Fruit fly (Drosophila melanogaster) whole organism, embryonic: ENCODE measurements around the gene aru.
A peak's percentile ranks its signal among the peaks of the same experiment; 100 is the strongest.

Source experiments
- Asciz ChIP-seq: fragments of 200-800 bp; sonication (Bioruptor generic); optimal IDR thresholded peaks from 2 replicates; lab custom pipeline; 2017; ENCODE audit warnings: missing biosample characterization, mild to moderate bottlenecking, missing genetic modification characterization, missing genetic modification reagents
- Bdp1 ChIP-seq: fragments of 200-800 bp; sonication (Bioruptor generic); optimal IDR thresholded peaks from 3 replicates; lab custom pipeline; 2016; ENCODE audit warnings: missing biosample characterization, missing genetic modification characterization
- CG1024 ChIP-seq: fragments of 200-800 bp; sonication (Bioruptor generic); IDR thresholded peaks from 2 replicates; pipeline ENCODE4 v1.3.6; 2022; ENCODE audit warnings: missing biosample characterization, missing genetic modification characterization
- CG11560 ChIP-seq: fragments of 200-800 bp; sonication (Bioruptor generic); IDR thresholded peaks from 3 replicates; pipeline ENCODE4 v1.3.6; 2022; ENCODE audit warnings: missing biosample characterization, missing genetic modification characterization
- CG12071 ChIP-seq: fragments of 200-800 bp; sonication (Bioruptor generic); optimal IDR thresholded peaks from 3 replicates; lab custom pipeline; 2018; ENCODE audit warnings: missing biosample characterization, mild to moderate bottlenecking, missing genetic modification characterization
- CG12942 ChIP-seq: fragments of 200-800 bp; sonication (Bioruptor generic); optimal IDR thresholded peaks from 3 replicates; lab custom pipeline; 2016; ENCODE audit warnings: missing biosample characterization, missing genetic modification characterization
- CG13123 ChIP-seq: fragments of 200-800 bp; sonication (Bioruptor generic); optimal IDR thresholded peaks from 2 replicates; lab custom pipeline; 2016; ENCODE audit warnings: missing biosample characterization, missing genetic modification characterization
- CG14014 ChIP-seq: fragments of 200-800 bp; sonication (Bioruptor generic); IDR thresholded peaks from 2 replicates; pipeline ENCODE4 v1.3.6; 2022; ENCODE audit warnings: missing biosample characterization, missing genetic modification characterization
- CG15011 ChIP-seq: fragments of 200-800 bp; sonication (Bioruptor generic); optimal IDR thresholded peaks from 3 replicates; lab custom pipeline; 2018; ENCODE audit warnings: missing biosample characterization, mild to moderate bottlenecking, missing genetic modification characterization
- CG15073 ChIP-seq: fragments of 200-800 bp; sonication (Bioruptor generic); optimal IDR thresholded peaks from 2 replicates; lab custom pipeline; 2016; ENCODE audit warnings: missing biosample characterization, missing genetic modification characterization
- CG15601 ChIP-seq: fragments of 200-800 bp; sonication (Bioruptor generic); optimal IDR thresholded peaks from 3 replicates; lab custom pipeline; 2019; ENCODE audit warnings: missing biosample characterization, mild to moderate bottlenecking, missing genetic modification characterization, moderate library complexity
- CG17186 ChIP-seq: fragments of 200-800 bp; sonication (Bioruptor generic); optimal IDR thresholded peaks from 3 replicates; lab custom pipeline; 2017; ENCODE audit warnings: missing biosample characterization, missing genetic modification reagents, missing genetic modification characterization
- CG17361 ChIP-seq: fragments of 200-800 bp; sonication (Bioruptor generic); IDR thresholded peaks from 3 replicates; pipeline ENCODE4 v1.3.6; 2022; ENCODE audit warnings: missing biosample characterization, missing genetic modification characterization
- CG34376 ChIP-seq: fragments of 200-800 bp; sonication (Bioruptor generic); optimal IDR thresholded peaks from 2 replicates; lab custom pipeline; 2018; ENCODE audit warnings: missing biosample characterization, mild to moderate bottlenecking, missing genetic modification characterization
- CG5245 ChIP-seq: fragments of 200-800 bp; sonication (Bioruptor generic); optimal IDR thresholded peaks from 3 replicates; lab custom pipeline; 2016; ENCODE audit warnings: missing biosample characterization, missing genetic modification characterization
- CG6654 ChIP-seq: fragments of 200-800 bp; sonication (Bioruptor generic); optimal IDR thresholded peaks from 2 replicates; lab custom pipeline; 2017; ENCODE audit warnings: missing biosample characterization, mild to moderate bottlenecking, missing genetic modification characterization
- CG7987 ChIP-seq: fragments of 200-800 bp; sonication (Bioruptor generic); optimal IDR thresholded peaks from 2 replicates; lab custom pipeline; 2018; ENCODE audit warnings: missing biosample characterization, mild to moderate bottlenecking, missing genetic modification characterization, moderate library complexity
- CG9215 ChIP-seq: fragments of 200-800 bp; sonication (Bioruptor generic); IDR thresholded peaks from 2 replicates; pipeline ENCODE4 v1.3.6; 2022; ENCODE audit warnings: missing biosample characterization, missing genetic modification characterization
- D ChIP-seq, 2 experiments: fragments of 200-800 bp in 1 of 2; fragments of >200 bp in 1 of 2; sonication (Bioruptor generic) in 1 of 2; optimal IDR thresholded peaks; 2 replicates in 1 of 2; 3 replicates in 1 of 2; lab custom pipeline; 2017; ENCODE audit warnings: mild to moderate bottlenecking in 1 of 2, missing biosample characterization in 1 of 2, missing genetic modification characterization in 1 of 2, missing genetic modification reagents in 1 of 2
- Deaf1 ChIP-seq: fragments of 200-800 bp; optimal IDR thresholded peaks from 3 replicates; lab custom pipeline; 2019; ENCODE audit warnings: missing biosample characterization, mild to moderate bottlenecking, missing genetic modification characterization, moderate library complexity
- Fer1 ChIP-seq: fragments of 200-800 bp; sonication (Bioruptor generic); optimal IDR thresholded peaks from 2 replicates; lab custom pipeline; 2017; ENCODE audit warnings: missing biosample characterization, mild to moderate bottlenecking, missing genetic modification characterization
- Fer3 ChIP-seq: fragments of 200-800 bp; sonication (Bioruptor generic); optimal IDR thresholded peaks from 2 replicates; lab custom pipeline; 2018; ENCODE audit warnings: missing biosample characterization, mild to moderate bottlenecking, missing genetic modification characterization, moderate library complexity
- HmgZ ChIP-seq: fragments of 200-800 bp; sonication (Bioruptor generic); optimal IDR thresholded peaks from 2 replicates; lab custom pipeline; 2018; ENCODE audit warnings: missing biosample characterization, mild to moderate bottlenecking, missing genetic modification characterization
- Hr39 ChIP-seq: fragments of >200 bp; optimal IDR thresholded peaks from 2 replicates; lab custom pipeline; 2017
- Lim3 ChIP-seq: fragments of 200-800 bp; sonication (Bioruptor generic); IDR thresholded peaks from 2 replicates; pipeline ENCODE4 v1.3.6; 2022; ENCODE audit warnings: missing biosample characterization, missing genetic modification characterization
- MESR4 ChIP-seq: fragments of 200-800 bp; sonication (Bioruptor generic); optimal IDR thresholded peaks from 2 replicates; lab custom pipeline; 2018; ENCODE audit warnings: missing biosample characterization, mild to moderate bottlenecking, missing genetic modification characterization, moderate library complexity
- Ravus ChIP-seq: fragments of 200-800 bp; sonication (Bioruptor generic); IDR thresholded peaks from 2 replicates; pipeline ENCODE4 v1.3.6; 2022; ENCODE audit warnings: missing biosample characterization, missing genetic modification characterization
- Sin3A ChIP-seq: fragments of >200 bp; optimal IDR thresholded peaks from 2 replicates; lab custom pipeline; 2018
- Sox102F ChIP-seq: fragments of 200-800 bp; sonication (Bioruptor generic); optimal IDR thresholded peaks from 2 replicates; lab custom pipeline; 2018; ENCODE audit warnings: missing biosample characterization, mild to moderate bottlenecking, missing genetic modification characterization, moderate library complexity
- Taf1 ChIP-seq: fragments of 200-800 bp; sonication (Bioruptor generic); IDR thresholded peaks from 2 replicates; pipeline ENCODE4 v1.3.6; 2022; ENCODE audit warnings: missing biosample characterization, missing genetic modification characterization
- Usf ChIP-seq: fragments of 200-800 bp; sonication (Bioruptor generic); optimal IDR thresholded peaks from 2 replicates; lab custom pipeline; 2017; ENCODE audit warnings: missing genotype, missing biosample characterization, missing genetic modification characterization
- Xbp1 ChIP-seq: fragments of 200-800 bp; sonication (Bioruptor generic); optimal IDR thresholded peaks from 3 replicates; lab custom pipeline; 2016; ENCODE audit warnings: missing biosample characterization, mild to moderate bottlenecking, missing genetic modification characterization
- Xrp1 ChIP-seq: fragments of 200-800 bp; sonication (Bioruptor generic); IDR thresholded peaks from 2 replicates; pipeline ENCODE4 v1.3.6; 2022; ENCODE audit warnings: missing biosample characterization, missing genetic modification characterization
- ap ChIP-seq: fragments of 200-800 bp; sonication (Bioruptor generic); IDR thresholded peaks from 2 replicates; pipeline ENCODE4 v1.3.6; 2022; ENCODE audit warnings: missing biosample characterization, missing genetic modification characterization
- chm ChIP-seq: fragments of 200-800 bp; sonication (Bioruptor generic); IDR thresholded peaks from 2 replicates; pipeline ENCODE4 v1.3.6; 2022; ENCODE audit warnings: missing biosample characterization, missing genetic modification characterization
- crol ChIP-seq: fragments of 200-800 bp; sonication (Bioruptor generic); IDR thresholded peaks from 2 replicates; pipeline ENCODE4 v1.3.6; 2022; ENCODE audit warnings: missing biosample characterization, missing genetic modification characterization
- gcm ChIP-seq: fragments of 200-800 bp; sonication (Bioruptor generic); optimal IDR thresholded peaks from 2 replicates; lab custom pipeline; 2019; ENCODE audit warnings: missing biosample characterization, mild to moderate bottlenecking, missing genetic modification characterization, moderate library complexity
- gt ChIP-seq: fragments of 200-800 bp; sonication (Bioruptor generic); IDR thresholded peaks from 2 replicates; pipeline ENCODE4 v1.3.6; 2022; ENCODE audit warnings: missing biosample characterization, missing genetic modification characterization
- h ChIP-seq: fragments of >200 bp; optimal IDR thresholded peaks from 2 replicates; lab custom pipeline; 2017
- ham ChIP-seq: fragments of 200-800 bp; sonication (Bioruptor generic); IDR thresholded peaks from 2 replicates; pipeline ENCODE4 v1.3.6; 2022; ENCODE audit warnings: missing biosample characterization, missing genetic modification characterization
- kay ChIP-seq: fragments of 200-800 bp; sonication (Bioruptor generic); optimal IDR thresholded peaks from 2 replicates; lab custom pipeline; 2016; ENCODE audit warnings: missing biosample characterization, missing genetic modification characterization
- lola ChIP-seq, 3 experiments: fragments of >200 bp in 2 of 3; fragments of 200-800 bp in 1 of 3; sonication (Bioruptor generic) in 1 of 3; optimal IDR thresholded peaks; 2 replicates each; lab custom pipeline; 2017 to 2019; ENCODE audit warnings: missing biosample characterization in 3 of 3, missing genetic modification characterization in 3 of 3, mild to moderate bottlenecking in 1 of 3, moderate library complexity in 1 of 3
- sc ChIP-seq, 3 experiments: fragments of >200 bp in 2 of 3; fragments of 200-800 bp in 1 of 3; sonication (Bioruptor generic) in 1 of 3; optimal IDR thresholded peaks; 2 replicates in 2 of 3; 3 replicates in 1 of 3; lab custom pipeline; 2017; ENCODE audit warnings: mild to moderate bottlenecking in 1 of 3, missing biosample characterization in 1 of 3, missing genetic modification characterization in 1 of 3, missing genetic modification reagents in 1 of 3
- sisA ChIP-seq: fragments of 200-800 bp; sonication (Bioruptor generic); IDR thresholded peaks from 2 replicates; pipeline ENCODE4 v1.3.6; 2022; ENCODE audit warnings: missing biosample characterization, missing genetic modification characterization
- sna ChIP-seq: fragments of 200-800 bp; sonication (Bioruptor generic); IDR thresholded peaks from 2 replicates; pipeline ENCODE4 v1.3.6; 2022; ENCODE audit warnings: missing biosample characterization, missing genetic modification characterization; ENCODE audit not compliant: partially characterized antibody
- so ChIP-seq: fragments of 200-800 bp; sonication (Bioruptor generic); IDR thresholded peaks from 3 replicates; pipeline ENCODE4 v1.3.6; 2022; ENCODE audit warnings: missing biosample characterization, missing genetic modification characterization
- sqz ChIP-seq: fragments of 200-800 bp; sonication (Bioruptor generic); optimal IDR thresholded peaks from 3 replicates; lab custom pipeline; 2018; ENCODE audit warnings: missing biosample characterization, mild to moderate bottlenecking, missing genetic modification characterization
- stwl ChIP-seq: fragments of 200-800 bp; sonication (Bioruptor generic); optimal IDR thresholded peaks from 3 replicates; lab custom pipeline; 2018; ENCODE audit warnings: missing biosample characterization, mild to moderate bottlenecking, missing genetic modification characterization, moderate library complexity
- tin ChIP-seq: fragments of 200-800 bp; sonication (Bioruptor generic); optimal IDR thresholded peaks from 3 replicates; lab custom pipeline; 2016; ENCODE audit warnings: missing biosample characterization, missing genetic modification characterization
- trem ChIP-seq: fragments of 200-800 bp; optimal IDR thresholded peaks from 3 replicates; lab custom pipeline; 2019; ENCODE audit warnings: missing biosample characterization, mild to moderate bottlenecking, missing genetic modification characterization, moderate library complexity
- vfl ChIP-seq: fragments of 200-800 bp; sonication (Bioruptor generic); optimal IDR thresholded peaks from 2 replicates; lab custom pipeline; 2016; ENCODE audit warnings: missing biosample characterization, missing genetic modification characterization

The aru gene

DNA sequence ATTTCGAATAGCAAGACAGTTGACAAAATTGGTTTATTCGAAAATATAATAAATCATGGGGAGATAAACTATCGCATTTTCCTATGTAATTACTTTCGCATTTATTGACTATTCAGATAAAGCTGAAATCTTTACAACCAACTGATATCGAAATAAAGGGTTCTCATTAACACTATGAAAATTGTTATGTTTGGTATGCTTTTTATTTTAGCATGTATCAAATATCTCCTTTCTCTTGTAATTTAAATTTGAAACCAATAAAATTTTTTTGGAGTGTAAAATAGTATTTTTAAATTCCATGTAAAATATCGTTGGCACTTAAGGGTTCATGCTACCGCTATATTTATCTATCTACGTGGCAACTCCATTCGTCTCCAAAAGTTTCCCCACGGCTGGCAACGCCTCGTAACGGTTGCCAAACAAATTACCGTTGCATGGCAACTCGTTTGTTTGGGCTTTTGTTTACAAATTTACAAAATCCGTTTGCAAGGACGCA lies 13.1 kb downstream of the aru start, which contains the start of gene CG13949 (continued):
- 0 out of 3 replicates have a peak, but pooled peaks have one; percentile 47 for TF ChIP-seq CG11560 (tag; lab: Robert Waterston, UW)
- peak; percentile 37 for TF ChIP-seq CG12942 (GFP tag; lab: Kevin White, UChicago)
- TF ChIP-seq gt (GFP tag; lab: Robert Waterston, UW) = no peak
- TF ChIP-seq CG12071 (GFP tag; lab: Kevin White, UChicago) = peak; percentile 31
- TF ChIP-seq MESR4 (GFP tag; lab: Kevin White, UChicago) = no peak
- TF ChIP-seq sc (optimal IDR thresholded peaks at IDR 0.05; lab: Kevin White, UChicago) = no peak
- no peak for TF ChIP-seq sc (GFP tag; optimal IDR thresholded peaks at IDR 0.05; lab: Kevin White, UChicago)
- TF ChIP-seq Usf (GFP tag; lab: Kevin White, UChicago) = no peak
- TF ChIP-seq CG1024 (GFP tag; lab: Robert Waterston, UW) = no peak
- TF ChIP-seq tin (GFP tag; lab: Kevin White, UChicago) = peak; percentile 47
- peak; percentile 55 for TF ChIP-seq Fer1 (GFP tag; lab: Kevin White, UChicago)
- TF ChIP-seq CG15073 (GFP tag; lab: Kevin White, UChicago) = no peak
- peak; percentile 39 for TF ChIP-seq CG9215 (GFP tag; lab: Robert Waterston, UW)
- TF ChIP-seq D (optimal IDR thresholded peaks at IDR 0.05; lab: Kevin White, UChicago) = no peak
- TF ChIP-seq D (GFP tag; optimal IDR thresholded peaks at IDR 0.05; lab: Kevin White, UChicago) = peak; percentile 19
- TF ChIP-seq Deaf1 (tag; lab: Kevin White, UChicago) = peak; percentile 33
- peak in 1 of 3 experiments; percentile 35 for TF ChIP-seq lola (GFP tag; optimal IDR thresholded peaks at IDR 0.05; lab: Kevin White, UChicago)
- peak; percentile 64 for TF ChIP-seq stwl (tag; lab: Kevin White, UChicago)
- TF ChIP-seq ap (GFP tag; lab: Robert Waterston, UW) = no peak
- peak; percentile 52 for TF ChIP-seq CG15601 (tag; lab: Kevin White, UChicago)
- TF ChIP-seq sisA (GFP tag; lab: Robert Waterston, UW) = peak; percentile 59
- peak; percentile 85 for TF ChIP-seq HmgZ (tag; lab: Kevin White, UChicago)
- TF ChIP-seq CG5245 = no peak
- no peak for TF ChIP-seq Sin3A (lab: Kevin White, UChicago)
- peak; percentile 64 for TF ChIP-seq CG34376
- TF ChIP-seq Sox102F (GFP tag; lab: Kevin White, UChicago) = peak; percentile 67
- peak; percentile 65 for TF ChIP-seq Xbp1 (GFP tag; lab: Kevin White, UChicago)
- peak; percentile 35 for TF ChIP-seq Ravus
- TF ChIP-seq crol (GFP tag; lab: Robert Waterston, UW) = no peak
- TF ChIP-seq Xrp1 (GFP tag; lab: Robert Waterston, UW) = peak; percentile 83
- TF ChIP-seq CG6654 = no peak
- TF ChIP-seq ham (GFP tag; lab: Robert Waterston, UW) = no peak
- TF ChIP-seq kay (GFP tag; lab: Kevin White, UChicago) = peak; percentile 39
- TF ChIP-seq CG17361 (GFP tag; lab: Robert Waterston, UW) = peak; percentile 66; the same call in 2 of the 3 replicates
- peak; percentile 32 for TF ChIP-seq Asciz
- TF ChIP-seq CG17186 (GFP tag; lab: Kevin White, UChicago) = no peak
- TF ChIP-seq sqz (GFP tag; lab: Kevin White, UChicago) = no peak
- TF ChIP-seq CG7987 (GFP tag; lab: Kevin White, UChicago) = no peak
- peak; percentile 31 for TF ChIP-seq Bdp1 (GFP tag; lab: Kevin White, UChicago)
- no peak for TF ChIP-seq vfl (GFP tag; lab: Kevin White, UChicago)
- peak; percentile 63 for TF ChIP-seq trem
- TF ChIP-seq Taf1 (GFP tag; lab: Robert Waterston, UW) = peak; percentile 45
- TF ChIP-seq Hr39 = no peak
- peak; percentile 56; the same call in 1 of the 2 replicates for TF ChIP-seq chm (GFP tag; lab: Robert Waterston, UW)
- no peak for TF ChIP-seq Lim3 (GFP tag; lab: Robert Waterston, UW)
- TF ChIP-seq sna = no peak
- no peak for TF ChIP-seq CG15011 (GFP tag; lab: Kevin White, UChicago)
- TF ChIP-seq CG14014 (GFP tag; lab: Robert Waterston, UW) = peak; percentile 79
- peak; percentile 72 for TF ChIP-seq Fer3
- no peak for TF ChIP-seq CG13123 (GFP tag; lab: Kevin White, UChicago)
- no peak for TF ChIP-seq so
- TF ChIP-seq gcm (GFP tag; lab: Kevin White, UChicago) = peak; percentile 64
- TF ChIP-seq h = no peak
